Worm (Caenorhabditis elegans): Measurements from ENCODE around the gene C54F6.18.
A peak's percentile ranks its signal among the peaks of the same experiment; 100 is the strongest.
"Not testable (repeated sequence)": the region's sequence is repeated elsewhere in the genome, so short reads cannot be mapped to it uniquely, and the experiment has no call there.

The C54F6.18 gene

DNA sequence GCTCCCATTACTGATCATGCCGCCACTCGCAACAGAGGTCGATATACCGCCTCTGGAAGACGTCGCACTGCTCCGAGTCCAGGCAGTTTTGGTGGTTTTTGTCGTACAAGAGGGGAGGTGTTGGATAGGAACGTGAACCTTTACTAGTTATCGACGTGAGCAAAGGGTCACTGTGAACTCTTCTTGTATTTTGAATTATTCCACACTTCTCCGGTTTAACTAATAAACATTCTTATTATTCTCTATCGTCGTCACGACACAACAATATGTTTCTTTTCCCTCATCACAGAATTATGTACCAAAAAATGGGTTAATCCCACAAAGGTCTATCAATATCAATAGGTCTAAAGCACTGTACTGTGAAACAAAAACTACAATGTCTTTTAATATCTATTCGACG is 14.3 kb upstream of the C54F6.18 start, which contains the start of gene nhr-171:
nhr-171 (plus strand) TSS at position 301 of the 400 bp plus-strand sequence.
- TF ChIP-seq madf-9 (GFP tag; conservative IDR thresholded peaks at IDR 0.05); jun-1 (tag; optimal IDR thresholded peaks at IDR 0.05); mep-1 (tag; optimal IDR thresholded peaks at IDR 0.05): not testable (repeated sequence)

DNA sequence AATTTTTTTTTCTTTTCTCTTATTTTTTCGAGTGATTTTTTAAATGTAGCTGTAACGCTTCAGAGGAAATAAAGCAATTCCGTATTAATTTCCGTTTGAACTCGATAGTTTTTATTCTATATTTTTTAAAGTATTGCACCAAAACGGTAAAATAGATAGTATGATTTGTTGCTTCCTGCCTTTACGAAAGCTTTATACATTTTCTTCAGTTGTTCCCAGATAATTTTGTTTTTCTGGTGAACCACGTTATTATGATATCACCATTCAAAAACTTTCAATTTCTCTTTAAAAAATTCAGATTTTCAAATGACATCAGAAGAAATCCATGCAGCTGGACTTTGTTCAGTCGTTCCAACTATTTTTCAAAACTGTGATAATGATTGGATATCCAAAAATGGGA is 10.9 kb upstream of the C54F6.18 start, which contains the start of gene srb-18:
srb-18 (plus strand) TSS at position 301 of the 400 bp plus-strand sequence.
- TF ChIP-seq ceh-82 (tag; optimal IDR thresholded peaks at IDR 0.05), result no peak
- no peak for TF ChIP-seq ceh-20 (GFP tag; IDR thresholded peaks at IDR 0.05)
- TF ChIP-seq Y75B8A.6 (GFP tag; IDR thresholded peaks at IDR 0.05), result no peak
- no peak for TF ChIP-seq ceh-28 (tag; optimal IDR thresholded peaks at IDR 0.05)

DNA sequence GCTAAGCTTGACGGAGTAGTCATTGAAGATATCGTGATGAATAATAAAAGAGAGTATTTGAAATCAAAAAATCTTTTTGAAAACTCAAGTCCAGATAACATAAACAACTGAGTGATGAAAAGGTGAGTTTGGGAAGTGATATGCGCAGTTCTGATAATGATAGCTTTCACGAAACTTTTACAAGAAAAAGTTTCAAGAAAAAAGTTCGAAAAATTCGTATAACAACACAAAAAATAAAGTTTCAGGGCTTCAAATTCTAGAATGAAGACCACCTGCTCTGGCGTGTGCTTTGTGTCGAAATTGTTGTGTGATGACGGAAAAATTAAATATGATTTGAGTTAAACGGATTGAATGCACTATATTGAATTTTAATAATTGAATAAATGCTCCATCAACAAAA is 5.7 kb upstream of the C54F6.18 start, which contains the start of gene srb-19:
srb-19 (minus strand) TSS at position 101 of the 400 bp plus-strand sequence.
- TF ChIP-seq duxl-1 (tag; optimal IDR thresholded peaks at IDR 0.05; ENCODE audit: poor library complexity) (no peak), lim-7 (GFP tag; IDR thresholded peaks at IDR 0.05) (no peak), lin-15B (tag; optimal IDR thresholded peaks at IDR 0.05) (no peak), nhr-10 (tag; optimal IDR thresholded peaks at IDR 0.05) (no peak), ceh-44 (GFP tag; IDR thresholded peaks at IDR 0.05) (no peak), T26A8.4 (GFP tag; IDR thresholded peaks at IDR 0.05) (no peak)

DNA sequence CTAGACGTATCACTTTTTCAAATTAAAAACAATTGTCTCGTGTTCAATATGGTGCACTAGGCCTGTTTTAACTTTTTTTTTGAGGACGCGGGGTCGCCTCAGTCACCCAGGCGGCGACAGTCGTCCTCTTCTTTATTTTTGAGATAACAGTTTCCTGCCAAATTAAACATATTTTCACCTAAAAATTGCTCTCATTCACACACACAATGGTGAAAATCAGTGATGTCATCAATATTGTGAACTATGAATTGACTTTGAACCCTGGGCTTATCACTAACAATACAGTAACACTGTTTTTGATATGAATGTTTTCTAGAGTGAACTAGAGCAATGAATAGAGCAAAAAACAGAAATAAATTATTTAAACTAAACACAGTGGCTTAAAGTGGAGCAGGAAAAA is 4.5 kb upstream of the C54F6.18 start:
- peak; percentile 58 for TF ChIP-seq pqm-1 (tag; optimal IDR thresholded peaks at IDR 0.05)
- TF ChIP-seq spr-3 (GFP tag; optimal IDR thresholded peaks at IDR 0.05), result no peak
- peak; percentile 22 for TF ChIP-seq nhr-77 (tag; optimal IDR thresholded peaks at IDR 0.05)
- TF ChIP-seq daf-16 (GFP tag; optimal IDR thresholded peaks at IDR 0.05), result no peak
- TF ChIP-seq daf-16 (tag; optimal IDR thresholded peaks at IDR 0.05), result peak; percentile 94
- no peak for TF ChIP-seq ZK337.2 (GFP tag; IDR thresholded peaks at IDR 0.05)
- TF ChIP-seq nhr-28 (tag; optimal IDR thresholded peaks at IDR 0.05), result peak; percentile 41
- peak; percentile 19 for TF ChIP-seq nhr-48 (tag; optimal IDR thresholded peaks at IDR 0.05)

DNA sequence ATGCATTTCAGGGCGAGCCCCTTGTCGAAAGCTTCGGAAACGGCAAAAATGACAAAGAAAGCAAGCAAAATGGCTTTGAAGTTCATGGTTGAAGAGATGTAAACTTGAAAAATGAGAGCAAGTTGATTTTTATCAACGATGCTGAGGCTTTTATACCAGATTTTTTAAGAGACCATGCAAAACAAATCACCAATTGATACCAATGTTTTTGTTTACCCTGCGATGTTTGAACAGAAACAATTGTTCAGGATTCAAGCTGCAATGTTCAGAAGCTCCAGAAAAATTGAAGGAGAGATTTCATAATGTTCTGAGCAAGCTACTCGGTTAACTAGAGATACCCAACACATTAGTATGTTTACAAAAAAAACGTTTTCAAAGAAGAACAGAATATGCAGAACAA is 3.5 kb upstream of the C54F6.18 start, which contains the start of gene C54F6.15:
C54F6.15 (minus strand) TSS at position 101 of the 400 bp plus-strand sequence.
- TF ChIP-seq lin-38 (GFP tag; IDR thresholded peaks at IDR 0.05) (no peak), lsy-2 (tag; optimal IDR thresholded peaks at IDR 0.05) (no peak), attf-4 (tag; optimal IDR thresholded peaks at IDR 0.05) (no peak), madf-5 (GFP tag; IDR thresholded peaks at IDR 0.05) (no peak), nhr-42 (GFP tag; IDR thresholded peaks at IDR 0.05) (no peak)

DNA sequence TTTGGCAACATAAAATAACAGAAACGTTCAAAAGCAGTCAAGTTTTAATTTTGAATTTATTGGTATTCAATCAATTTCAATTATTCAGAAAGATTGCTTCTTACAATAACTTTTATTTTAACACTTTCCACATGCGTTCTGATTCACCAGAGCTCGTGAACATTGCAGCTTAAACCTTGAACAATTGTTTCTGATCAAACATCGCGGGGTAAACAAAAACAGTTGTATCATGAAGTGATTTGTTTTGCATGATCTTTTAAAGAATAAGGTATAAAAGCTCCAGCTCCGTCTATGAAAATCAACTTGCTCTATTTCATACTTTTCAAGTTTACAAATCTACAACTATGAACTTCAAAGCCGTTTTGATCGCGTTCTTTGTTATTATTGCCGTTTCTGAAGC is 2.4 kb upstream of the C54F6.18 start, which contains the start of gene C54F6.6:
C54F6.6 (plus strand) TSS at position 301 of the 400 bp plus-strand sequence.
- TF ChIP-seq duxl-1 (tag; optimal IDR thresholded peaks at IDR 0.05; ENCODE audit: poor library complexity), result no peak
- TF ChIP-seq zfp-3 (GFP tag; conservative IDR thresholded peaks at IDR 0.05), result no peak
- TF ChIP-seq nhr-6 (tag; optimal IDR thresholded peaks at IDR 0.05), result no peak
- no peak for TF ChIP-seq daf-16 (GFP tag; optimal IDR thresholded peaks at IDR 0.05)
- TF ChIP-seq daf-16 (tag; optimal IDR thresholded peaks at IDR 0.05), result no peak
- no peak for TF ChIP-seq ceh-82 (tag; optimal IDR thresholded peaks at IDR 0.05)
- no peak for TF ChIP-seq lin-39 (tag; optimal IDR thresholded peaks at IDR 0.05)
- no peak for TF ChIP-seq nhr-28 (tag; optimal IDR thresholded peaks at IDR 0.05)
- TF ChIP-seq nhr-77 (tag; optimal IDR thresholded peaks at IDR 0.05), result no peak
- TF ChIP-seq lin-29 (GFP tag; IDR thresholded peaks at IDR 0.05), result no peak
- TF ChIP-seq zip-2 (tag; optimal IDR thresholded peaks at IDR 0.05), result no peak
- no peak for TF ChIP-seq mdl-1 (tag; optimal IDR thresholded peaks at IDR 0.05)
- no peak for TF ChIP-seq lsy-2 (tag; optimal IDR thresholded peaks at IDR 0.05)
- TF ChIP-seq daf-19 (GFP tag; conservative IDR thresholded peaks at IDR 0.05), result no peak
